Worm (Caenorhabditis elegans): ENCODE measurements around the gene Y73B6BL.37.

DNA sequence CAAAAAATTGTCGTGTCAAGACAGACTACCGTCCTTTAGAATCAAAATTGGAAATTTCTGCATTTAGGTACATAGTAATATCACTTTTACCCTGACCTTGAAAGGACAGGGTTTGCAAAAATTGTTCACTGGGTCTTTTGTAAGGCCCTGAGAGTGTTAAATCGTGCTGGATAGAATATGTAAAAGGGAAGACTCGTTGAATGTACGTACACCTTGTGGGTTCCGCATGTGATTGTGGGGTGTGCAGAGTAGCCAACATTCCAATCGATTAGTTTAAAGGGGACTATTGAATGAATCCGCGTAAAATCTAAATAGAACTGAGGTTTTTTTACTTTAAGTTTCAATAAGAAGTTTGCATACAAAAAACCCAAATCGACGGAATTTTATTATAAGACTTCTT is 26.6 kb upstream of the Y73B6BL.37 start:
- no peak for TF ChIP-seq tbx-37 (GFP tag; conservative IDR thresholded peaks at IDR 0.05)
- TF ChIP-seq pes-1 (GFP tag; IDR thresholded peaks at IDR 0.05) = no peak
- no peak for TF ChIP-seq ceh-13 (GFP tag; optimal IDR thresholded peaks at IDR 0.05)
- TF ChIP-seq aly-1 (tag; optimal IDR thresholded peaks at IDR 0.05) = no peak
- no peak for TF ChIP-seq ama-1 (optimal IDR thresholded peaks at IDR 0.05)
- TF ChIP-seq flt-1 (GFP tag; IDR thresholded peaks at IDR 0.05) = no peak
- TF ChIP-seq B0310.2 (tag; optimal IDR thresholded peaks at IDR 0.05) = no peak
- no peak for TF ChIP-seq F13C5.2 (tag; optimal IDR thresholded peaks at IDR 0.05)
- no peak for TF ChIP-seq scrt-1 (GFP tag; IDR thresholded peaks at IDR 0.05)
- no peak for TF ChIP-seq ets-7 (tag; optimal IDR thresholded peaks at IDR 0.05)
- TF ChIP-seq hnd-1 (tag; optimal IDR thresholded peaks at IDR 0.05) = no peak

Data from whole organism, early embryonic.